1 worm cellular context compared by ENCODE assay signal in genomic region chrII:8585036-8585627, ce11.
TF ChIP-seq lines count a peak whose summit lies in the region.

F54C9.11 (minus strand) TSS chrII:8585086.

TF ChIP-seq in whole organism, L2 larva, 48 proteins besides CTCF, POLR2A, EP300 and RAD21 (continued from another document):
- TF ChIP-seq lin-13 (GFP tag; optimal IDR thresholded peaks at IDR 0.05; lab: Kevin White, UChicago) = peak; percentile 24
- TF ChIP-seq nhr-10 (tag; optimal IDR thresholded peaks at IDR 0.05; lab: Kevin White, UChicago) = no peak
- TF ChIP-seq R02D3.7 (tag; optimal IDR thresholded peaks at IDR 0.05; lab: Kevin White, UChicago) = no peak
- peak; percentile 15 for TF ChIP-seq zag-1 (tag; optimal IDR thresholded peaks at IDR 0.05; lab: Kevin White, UChicago)
- TF ChIP-seq ZK546.5 (tag; optimal IDR thresholded peaks at IDR 0.05; lab: Kevin White, UChicago) = no peak
- TF ChIP-seq aly-2 (tag; optimal IDR thresholded peaks at IDR 0.05; lab: Kevin White, UChicago) = no peak
- no peak for TF ChIP-seq F13H6.1 (tag; optimal IDR thresholded peaks at IDR 0.05; lab: Kevin White, UChicago)
- no peak for TF ChIP-seq egl-27 (tag; optimal IDR thresholded peaks at IDR 0.05; lab: Kevin White, UChicago)
- peak; percentile 90 for TF ChIP-seq unc-55 (GFP tag; optimal IDR thresholded peaks at IDR 0.05; lab: Kevin White, UChicago)
- TF ChIP-seq unc-39 (tag; optimal IDR thresholded peaks at IDR 0.05; lab: Kevin White, UChicago) = no peak
- TF ChIP-seq lin-39 (tag; optimal IDR thresholded peaks at IDR 0.05; lab: Kevin White, UChicago) = no peak
- TF ChIP-seq blmp-1 (tag; optimal IDR thresholded peaks at IDR 0.05; lab: Kevin White, UChicago; ENCODE audit: insufficient read depth) = no peak
- TF ChIP-seq ztf-11 (tag; optimal IDR thresholded peaks at IDR 0.05; lab: Kevin White, UChicago) = no peak
- no peak for TF ChIP-seq nhr-25 (tag; optimal IDR thresholded peaks at IDR 0.05; lab: Kevin White, UChicago)
- TF ChIP-seq elt-3 (tag; optimal IDR thresholded peaks at IDR 0.05; lab: Kevin White, UChicago) = no peak
- no peak for TF ChIP-seq mab-5 (tag; optimal IDR thresholded peaks at IDR 0.05; lab: Kevin White, UChicago)
- TF ChIP-seq sma-9 (GFP tag; optimal IDR thresholded peaks at IDR 0.05; lab: Kevin White, UChicago) = peak; percentile 41
- no peak for TF ChIP-seq sma-9 (tag; optimal IDR thresholded peaks at IDR 0.05; lab: Kevin White, UChicago)
- TF ChIP-seq unc-62 (GFP tag; optimal IDR thresholded peaks at IDR 0.05; lab: Kevin White, UChicago) = no peak
- TF ChIP-seq dmd-4 (tag; optimal IDR thresholded peaks at IDR 0.05; lab: Kevin White, UChicago) = no peak
- peak; percentile 45 for TF ChIP-seq ztf-4 (tag; optimal IDR thresholded peaks at IDR 0.05; lab: Kevin White, UChicago)
- peak; percentile 63 for TF ChIP-seq nhr-129 (tag; optimal IDR thresholded peaks at IDR 0.05; lab: Kevin White, UChicago)
- no peak for TF ChIP-seq ceh-82 (tag; optimal IDR thresholded peaks at IDR 0.05; lab: Kevin White, UChicago)
